Worm (Caenorhabditis elegans) whole organism, L1 larva: ENCODE results near the gene rab-28.

Experiments used
- C34B4.2 ChIP-seq: sonication (generic microtip); optimal IDR thresholded peaks from 2 replicates; lab custom pipeline; 2017; ENCODE audit warnings: mild to moderate bottlenecking, missing genetic modification characterization, missing compliant biosample characterization
- F16B12.6 ChIP-seq: fragments of 150-350 bp; optimal IDR thresholded peaks from 2 replicates; lab custom pipeline; 2014; ENCODE audit warnings: missing biosample characterization, missing genetic modification characterization
- aly-2 ChIP-seq: fragments of 150-350 bp; optimal IDR thresholded peaks from 2 replicates; lab custom pipeline; 2014; ENCODE audit warnings: missing biosample characterization, missing genetic modification characterization
- ceh-63 ChIP-seq: fragments of 200-800 bp; sonication (Bioruptor generic); optimal IDR thresholded peaks from 2 replicates; lab custom pipeline; 2018; ENCODE audit warnings: mild to moderate bottlenecking, missing genetic modification characterization, missing compliant biosample characterization
- ceh-82 ChIP-seq, 3 experiments: fragments of 150-350 bp in 1 of 3; sonication (generic microtip) in 2 of 3; optimal IDR thresholded peaks; 2 replicates each; lab custom pipeline; 2014 to 2017; ENCODE audit warnings: missing biosample characterization in 3 of 3, missing genetic modification characterization in 3 of 3
- ceh-88 ChIP-seq: fragments of 200-800 bp; sonication (Bioruptor generic); IDR thresholded peaks from 2 replicates; pipeline ENCODE4 v1.3.6; 2022; ENCODE audit warnings: missing genetic modification characterization, missing compliant biosample characterization
- ceh-90 ChIP-seq: sonication (generic microtip); optimal IDR thresholded peaks from 2 replicates; lab custom pipeline; 2016; ENCODE audit warnings: missing genetic modification characterization, missing compliant biosample characterization
- dpl-1 ChIP-seq, 3 experiments: fragments of 150-350 bp in 2 of 3; sonication (generic microtip) in 1 of 3; optimal IDR thresholded peaks; 2 replicates each; lab custom pipeline; 2014 to 2017; ENCODE audit warnings: missing biosample characterization in 3 of 3, missing genetic modification characterization in 3 of 3, missing genetic modification reagents in 3 of 3
- dsc-1 ChIP-seq: sonication (generic microtip); optimal IDR thresholded peaks from 2 replicates; lab custom pipeline; 2016; ENCODE audit warnings: mild to moderate bottlenecking, missing genetic modification characterization, missing compliant biosample characterization
- efl-1 ChIP-seq, 4 experiments: fragments of 150-350 bp; optimal IDR thresholded peaks in 3 of 4; peaks in 1 of 4; 1 replicate in 1 of 4; 2 replicates in 3 of 4; lab custom pipeline; 2014; ENCODE audit warnings: missing biosample characterization in 2 of 4, missing genetic modification characterization in 2 of 4, missing genetic modification reagents in 2 of 4
- elt-3 ChIP-seq, 6 experiments: fragments of 150-350 bp in 1 of 6; sonication (generic microtip); optimal IDR thresholded peaks; 2 replicates each; lab custom pipeline; 2017 to 2018; ENCODE audit warnings: missing biosample characterization in 6 of 6, missing genetic modification characterization in 6 of 6, inconsistent platforms in 1 of 6
- fkh-4 ChIP-seq: sonication (generic microtip); optimal IDR thresholded peaks from 2 replicates; lab custom pipeline; 2016; ENCODE audit warnings: missing compliant biosample characterization, missing genetic modification characterization, borderline replicate concordance
- fos-1 ChIP-seq: fragments of 150-350 bp; optimal IDR thresholded peaks from 2 replicates; lab custom pipeline; 2014; ENCODE audit warnings: missing biosample characterization, missing genetic modification characterization
- grh-1 ChIP-seq: fragments of 200-800 bp; sonication (Bioruptor generic); IDR thresholded peaks from 2 replicates; pipeline ENCODE4 v1.3.6; 2022; ENCODE audit warnings: missing genetic modification reagents, missing genetic modification characterization, missing compliant biosample characterization
- irx-1 ChIP-seq: sonication (generic microtip); optimal IDR thresholded peaks from 2 replicates; lab custom pipeline; 2016; ENCODE audit warnings: missing genetic modification characterization, missing compliant biosample characterization
- isw-1 ChIP-seq: fragments of 200-800 bp; sonication (Bioruptor generic); IDR thresholded peaks from 2 replicates; pipeline ENCODE4 v1.3.6; 2022; ENCODE audit warnings: missing genetic modification characterization, missing compliant biosample characterization
- lin-14 ChIP-seq: fragments of 200-800 bp; sonication (Bioruptor generic); optimal IDR thresholded peaks from 2 replicates; lab custom pipeline; 2018; ENCODE audit warnings: mild to moderate bottlenecking, missing genetic modification characterization, moderate library complexity, missing compliant biosample characterization
- lin-15B ChIP-seq: fragments of 150-350 bp; sonication (generic microtip); optimal IDR thresholded peaks from 3 replicates; lab custom pipeline; 2014; ENCODE audit warnings: missing biosample characterization, missing genetic modification characterization
- lin-35 ChIP-seq, 2 experiments: fragments of 150-350 bp; optimal IDR thresholded peaks; 2 replicates each; lab custom pipeline; 2014; ENCODE audit warnings: missing biosample characterization in 2 of 2, missing genetic modification characterization in 2 of 2, missing genetic modification reagents in 2 of 2
- lin-39 ChIP-seq: fragments of 150-350 bp; optimal IDR thresholded peaks from 2 replicates; lab custom pipeline; 2014; ENCODE audit warnings: missing biosample characterization, missing genetic modification reagents, missing genetic modification characterization
- lir-3 ChIP-seq: sonication (generic microtip); optimal IDR thresholded peaks from 2 replicates; lab custom pipeline; 2016; ENCODE audit warnings: mild to moderate bottlenecking, missing genetic modification characterization, moderate library complexity, missing compliant biosample characterization; ENCODE audit not compliant: poor library complexity
- lsy-2 ChIP-seq, 2 experiments: fragments of 150-350 bp; optimal IDR thresholded peaks; 2 replicates each; lab custom pipeline; 2014; ENCODE audit warnings: missing biosample characterization in 2 of 2, missing genetic modification characterization in 2 of 2
- mab-9 ChIP-seq: fragments of 200-800 bp; sonication (Bioruptor generic); IDR thresholded peaks from 2 replicates; pipeline ENCODE4 v1.3.6; 2022; ENCODE audit warnings: missing genetic modification reagents, missing genetic modification characterization, missing compliant biosample characterization
- nhr-19 ChIP-seq: fragments of 200-800 bp; sonication (Bioruptor generic); conservative IDR thresholded peaks from 2 replicates; pipeline ENCODE4 v1.3.6; 2022; ENCODE audit warnings: missing genetic modification characterization, missing compliant biosample characterization
- nhr-20 ChIP-seq: sonication (generic microtip); optimal IDR thresholded peaks from 2 replicates; lab custom pipeline; 2016; ENCODE audit warnings: mild to moderate bottlenecking, missing genetic modification characterization, missing compliant biosample characterization
- nhr-47 ChIP-seq: sonication (generic microtip); optimal IDR thresholded peaks from 2 replicates; lab custom pipeline; 2016; ENCODE audit warnings: mild to moderate bottlenecking, missing genetic modification characterization, moderate library complexity, missing compliant biosample characterization
- nhr-71 ChIP-seq: sonication (generic microtip); optimal IDR thresholded peaks from 2 replicates; lab custom pipeline; 2016; ENCODE audit warnings: mild to moderate bottlenecking, missing genetic modification characterization, moderate library complexity, missing compliant biosample characterization
- nhr-85 ChIP-seq: sonication (generic microtip); peaks from one replicate; lab custom pipeline; 2016; ENCODE audit warnings: missing genetic modification characterization, inconsistent platforms, missing compliant biosample characterization
- nhr-90 ChIP-seq: sonication (generic microtip); optimal IDR thresholded peaks from 2 replicates; lab custom pipeline; 2016; ENCODE audit warnings: mild to moderate bottlenecking, missing genetic modification characterization, missing compliant biosample characterization; ENCODE audit not compliant: poor library complexity
- pag-3 ChIP-seq: sonication (generic microtip); optimal IDR thresholded peaks from 2 replicates; lab custom pipeline; 2017; ENCODE audit warnings: missing genetic modification characterization, mild to moderate bottlenecking, missing compliant biosample characterization, antibody characterized with exemption, borderline replicate concordance; ENCODE audit not compliant: insufficient read depth
- pax-3 ChIP-seq: fragments of 200-800 bp; sonication (Bioruptor generic); optimal IDR thresholded peaks from 2 replicates; lab custom pipeline; 2018; ENCODE audit warnings: mild to moderate bottlenecking, missing genetic modification characterization, moderate library complexity, missing compliant biosample characterization
- pqm-1 ChIP-seq: sonication (generic microtip); optimal IDR thresholded peaks from 3 replicates; lab custom pipeline; 2017; ENCODE audit warnings: missing biosample characterization, missing genetic modification characterization
- rnt-1 ChIP-seq: sonication (generic microtip); optimal IDR thresholded peaks from 2 replicates; lab custom pipeline; 2016; ENCODE audit warnings: mild to moderate bottlenecking, missing genetic modification characterization, moderate library complexity, missing compliant biosample characterization
- snpc-4 ChIP-seq: fragments of 150-350 bp; optimal IDR thresholded peaks from 2 replicates; lab custom pipeline; 2014; ENCODE audit warnings: missing biosample characterization, missing genetic modification characterization
- sptf-1 ChIP-seq: fragments of 150-350 bp; optimal IDR thresholded peaks from 2 replicates; lab custom pipeline; 2014; ENCODE audit warnings: missing biosample characterization, missing genetic modification characterization
- sup-37 ChIP-seq: fragments of 200-800 bp; sonication (Bioruptor generic); optimal IDR thresholded peaks from 2 replicates; lab custom pipeline; 2018; ENCODE audit warnings: mild to moderate bottlenecking, missing genetic modification characterization, missing compliant biosample characterization
- swsn-7 ChIP-seq: sonication (generic microtip); optimal IDR thresholded peaks from 2 replicates; lab custom pipeline; 2016; ENCODE audit warnings: missing genetic modification characterization, missing compliant biosample characterization
- tlp-1 ChIP-seq: fragments of 150-350 bp; optimal IDR thresholded peaks from 2 replicates; lab custom pipeline; 2014; ENCODE audit warnings: missing biosample characterization, missing genetic modification characterization
- unc-86 ChIP-seq: sonication (generic microtip); optimal IDR thresholded peaks from 2 replicates; lab custom pipeline; 2016; ENCODE audit warnings: missing genetic modification characterization, missing compliant biosample characterization
- unc-98 ChIP-seq: fragments of 200-800 bp; sonication (Bioruptor generic); IDR thresholded peaks from 2 replicates; pipeline ENCODE4 v1.3.6; 2022; ENCODE audit warnings: missing genetic modification characterization, missing compliant biosample characterization
- vab-15 ChIP-seq: sonication (generic microtip); optimal IDR thresholded peaks from 2 replicates; lab custom pipeline; 2017; ENCODE audit warnings: missing genotype, mild to moderate bottlenecking, missing genetic modification characterization, missing compliant biosample characterization
- xbp-1 ChIP-seq: sonication (generic microtip); optimal IDR thresholded peaks from 2 replicates; lab custom pipeline; 2016; ENCODE audit warnings: missing genetic modification characterization, missing compliant biosample characterization
- zag-1 ChIP-seq: fragments of 150-350 bp; optimal IDR thresholded peaks from 2 replicates; lab custom pipeline; 2014; ENCODE audit warnings: missing biosample characterization, missing genetic modification characterization
- ztf-11 ChIP-seq, 2 experiments: sonication (generic microtip); optimal IDR thresholded peaks; 2 replicates each; lab custom pipeline; 2016 to 2017; ENCODE audit warnings: missing genetic modification characterization in 2 of 2, missing biosample characterization in 1 of 2, missing compliant biosample characterization in 1 of 2

Gene rab-28

DNA sequence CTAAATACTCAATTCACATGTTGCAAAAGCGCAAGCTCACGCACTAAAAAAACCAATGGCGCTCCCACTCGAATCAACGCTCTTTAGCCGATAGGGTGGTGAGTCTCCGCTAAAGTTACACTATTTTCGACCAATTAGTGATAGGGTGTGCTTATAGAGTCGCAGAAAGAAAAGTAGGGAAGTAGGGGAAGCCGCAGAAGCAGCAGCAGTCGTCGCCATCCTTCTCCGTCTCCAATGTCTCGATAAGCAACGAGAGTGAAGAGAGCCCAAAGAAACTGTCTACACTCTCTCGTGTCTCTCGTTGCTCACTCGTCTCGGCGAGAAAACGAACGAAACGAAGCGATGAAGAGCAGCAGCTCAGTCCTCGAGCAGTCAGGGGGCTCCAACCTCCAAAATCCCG is 47.1 kb downstream of the rab-28 start (continued):
- TF ChIP-seq sup-37 (no peak), tlp-1 (no peak), unc-86 (tag; lab: Kevin White, UChicago) (peak; percentile 77), C34B4.2 (no peak), fkh-4 (tag; lab: Kevin White, UChicago) (peak; percentile 20), irx-1 (peak; percentile 39), lin-15B (tag; lab: Kevin White, UChicago) (peak; percentile 1), aly-2 (tag; lab: Kevin White, UChicago) (no peak), dpl-1 (GFP tag; optimal IDR thresholded peaks at IDR 0.05; lab: Kevin White, UChicago) (peak in 1 of 3 experiments; percentile 25), ceh-90 (tag; lab: Kevin White, UChicago) (no peak), pqm-1 (tag; lab: Kevin White, UChicago) (no peak), vab-15 (no peak), nhr-20 (peak; percentile 65), ceh-82 (tag; optimal IDR thresholded peaks at IDR 0.05; lab: Kevin White, UChicago) (peak; percentile 19 to 59 (median 49)), snpc-4 (tag; lab: Kevin White, UChicago) (peak; percentile 56), lin-39 (tag; lab: Kevin White, UChicago) (no peak), lir-3 (tag; lab: Kevin White, UChicago) (peak; percentile 16), sptf-1 (tag; lab: Kevin White, UChicago) (no peak), lin-35 (GFP tag; optimal IDR thresholded peaks at IDR 0.05; lab: Kevin White, UChicago) (peak; percentile 23 to 60), pag-3 (tag; lab: Kevin White, UChicago) (no peak), nhr-71 (peak; percentile 80), elt-3 (tag; optimal IDR thresholded peaks at IDR 0.05; lab: Kevin White, UChicago) (no peak), ceh-63 (no peak), zag-1 (no peak), fos-1 (tag; lab: Kevin White, UChicago) (peak; percentile 72), swsn-7 (tag; lab: Kevin White, UChicago) (peak; percentile 54), xbp-1 (tag; lab: Kevin White, UChicago) (peak; percentile 51), nhr-47 (tag; lab: Kevin White, UChicago) (peak; percentile 32), dsc-1 (tag; lab: Kevin White, UChicago) (peak; percentile 79), ztf-11 (tag; optimal IDR thresholded peaks at IDR 0.05; lab: Kevin White, UChicago) (no peak)
- TF ChIP-seq, all 84 proteins: peak for 39

DNA sequence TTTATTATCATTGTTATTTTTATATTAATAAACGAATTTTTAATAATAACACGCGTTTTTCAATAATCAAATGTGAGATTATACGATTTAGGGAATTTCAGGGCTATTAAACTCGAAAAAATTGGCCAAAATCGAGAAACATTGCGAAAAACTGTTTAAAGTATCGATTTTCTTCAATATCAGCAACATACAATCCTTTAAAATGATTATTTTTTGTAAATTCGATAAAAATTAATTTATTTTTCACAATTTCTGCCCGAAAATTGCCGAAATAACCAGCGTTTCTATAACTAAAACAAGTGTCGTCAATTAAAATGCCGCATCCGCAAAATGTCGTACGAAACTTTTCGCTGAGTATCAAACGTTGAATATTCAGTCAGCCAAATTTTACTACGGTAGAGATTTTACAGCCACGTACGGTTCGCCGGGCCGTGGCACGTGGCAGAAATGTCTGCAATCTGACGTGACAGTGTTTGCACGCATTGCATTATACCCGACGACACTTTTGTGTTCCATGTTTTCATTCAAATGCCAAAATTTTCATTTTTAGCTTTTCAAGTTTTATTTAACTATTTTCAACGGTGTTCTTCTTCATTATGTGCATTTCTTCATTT is 47.7 kb downstream of the rab-28 start:
- TF ChIP-seq ceh-88 (GFP tag; lab: Robert Waterston, UW) (peak; percentile 86), nhr-20 (peak; percentile 22), nhr-19 (GFP tag; lab: Robert Waterston, UW) (peak; percentile 95), isw-1 (peak; percentile 82), lin-14 (GFP tag; lab: Kevin White, UChicago) (peak; percentile 23), F16B12.6 (tag; lab: Kevin White, UChicago) (peak; percentile 73), lsy-2 (tag; optimal IDR thresholded peaks at IDR 0.05; lab: Kevin White, UChicago) (peak; percentile 22 to 51), nhr-90 (peak; percentile 53), rnt-1 (tag; lab: Kevin White, UChicago) (peak; percentile 30), grh-1 (GFP tag; lab: Robert Waterston, UW) (peak; percentile 99), efl-1 (optimal IDR thresholded peaks at IDR 0.05; lab: Kevin White, UChicago) (peak; percentile 10 to 18), efl-1 (GFP tag; optimal IDR thresholded peaks at IDR 0.05 in 1 of 2; lab: Kevin White, UChicago) (peak in 1 of 2 experiments; percentile 95), lin-35 (GFP tag; optimal IDR thresholded peaks at IDR 0.05; lab: Kevin White, UChicago) (peak in 1 of 2 experiments; percentile 20), nhr-71 (peak; percentile 46), pax-3 (peak; percentile 10), mab-9 (GFP tag; lab: Robert Waterston, UW) (peak; percentile 93), nhr-85 (tag; lab: Kevin White, UChicago) (peak; percentile 82), unc-98 (peak; percentile 8; the same call in 1 of the 2 replicates)
